Fruit fly (Drosophila melanogaster): Measurements from ENCODE around the gene Arl2.

Gene Arl2

dm6 chr3R:8340675-8341275, at the start of gene Arl2, which contains the start of gene COX7A:
Arl2 (plus strand) TSS chr3R:8341100.
COX7A (minus strand) TSS chr3R:8341043.
- TF ChIP-seq Taf1 (GFP tag; IDR thresholded peaks at IDR 0.05) (no peak), NFAT (GFP tag; IDR thresholded peaks at IDR 0.05) (no peak), Ets97D (GFP tag; optimal IDR thresholded peaks at IDR 0.05) (peak; percentile 60), tna (GFP tag; IDR thresholded peaks at IDR 0.05; ENCODE audit: partially characterized antibody) (peak; percentile 91), HLH54F (GFP tag; optimal IDR thresholded peaks at IDR 0.05) (no peak), CG2120 (GFP tag; optimal IDR thresholded peaks at IDR 0.05) (peak; percentile 11), Atf6 (GFP tag; IDR thresholded peaks at IDR 0.05) (0 out of 2 replicates have a peak, but pooled peaks have one; percentile 23), CG2116 (GFP tag; optimal IDR thresholded peaks at IDR 0.05) (peak; percentile 65), CG15514 (GFP tag; optimal IDR thresholded peaks at IDR 0.05) (peak; percentile 47), CG2129 (GFP tag; IDR thresholded peaks at IDR 0.05; ENCODE audit: partially characterized antibody) (peak; percentile 94), stwl (tag; optimal IDR thresholded peaks at IDR 0.05) (peak; percentile 61), CG32532 (GFP tag; IDR thresholded peaks at IDR 0.05) (peak; percentile 47; the same call in 1 of the 2 replicates), CG1024 (GFP tag; IDR thresholded peaks at IDR 0.05) (no peak), Scr (GFP tag; IDR thresholded peaks at IDR 0.05; ENCODE audit: partially characterized antibody) (peak; percentile 93), hbn (GFP tag; IDR thresholded peaks at IDR 0.05; ENCODE audit: partially characterized antibody) (peak; percentile 95), vvl (GFP tag; IDR thresholded peaks at IDR 0.05) (0 out of 2 replicates have a peak, but pooled peaks have one; percentile 39), Sry-δ (GFP tag; optimal IDR thresholded peaks at IDR 0.05) (peak; percentile 78), trem (tag; optimal IDR thresholded peaks at IDR 0.05) (peak; percentile 75), CG4617 (GFP tag; optimal IDR thresholded peaks at IDR 0.05; ENCODE audit: borderline replicate concordance) (peak; percentile 88), jigr1 (GFP tag; IDR thresholded peaks at IDR 0.05) (peak; percentile 27; the same call in 1 of the 3 replicates), rib (GFP tag; IDR thresholded peaks at IDR 0.05) (peak; percentile 17; the same call in 1 of the 2 replicates), CG10267 (tag; optimal IDR thresholded peaks at IDR 0.05) (peak; percentile 22), corto (GFP tag; optimal IDR thresholded peaks at IDR 0.05) (no peak), E2f1 (GFP tag; IDR thresholded peaks at IDR 0.05) (0 out of 2 replicates have a peak, but pooled peaks have one; percentile 17), CG1603 (tag; optimal IDR thresholded peaks at IDR 0.05) (peak; percentile 56), vnd (GFP tag; IDR thresholded peaks at IDR 0.05; ENCODE audit: partially characterized antibody) (peak; percentile 92), CG6791 (GFP tag; IDR thresholded peaks at IDR 0.05; ENCODE audit: partially characterized antibody) (peak; percentile 94), mld (GFP tag; IDR thresholded peaks at IDR 0.05; ENCODE audit: partially characterized antibody) (peak; percentile 93), hkb (optimal IDR thresholded peaks at IDR 0.05) (no peak), hkb (GFP tag; IDR thresholded peaks at IDR 0.05) (no peak), CG42726 (GFP tag; IDR thresholded peaks at IDR 0.05; ENCODE audit: partially characterized antibody) (peak; percentile 87; the same call in 1 of the 2 replicates), HmgZ (tag; optimal IDR thresholded peaks at IDR 0.05) (peak; percentile 65), Dfd (GFP tag; optimal IDR thresholded peaks at IDR 0.05) (no peak), insv (GFP tag; optimal IDR thresholded peaks at IDR 0.05) (peak in 1 of 2 experiments; percentile 1), CG30020 (tag; optimal IDR thresholded peaks at IDR 0.05) (peak; percentile 42), phol (tag; optimal IDR thresholded peaks at IDR 0.05) (peak; percentile 27), Doc3 (GFP tag; IDR thresholded peaks at IDR 0.05; ENCODE audit: partially characterized antibody) (peak; percentile 87), Meics (GFP tag; optimal IDR thresholded peaks at IDR 0.05) (peak; percentile 9), MBD-R2 (GFP tag; IDR thresholded peaks at IDR 0.05) (peak; percentile 90), Trl (optimal IDR thresholded peaks at IDR 0.05) (no peak), Trl (GFP tag; optimal IDR thresholded peaks at IDR 0.05) (no peak), tx (GFP tag; optimal IDR thresholded peaks at IDR 0.05) (peak; percentile 31), br (optimal IDR thresholded peaks at IDR 0.05) (no peak), so (GFP tag; IDR thresholded peaks at IDR 0.05) (no peak), Fer1 (GFP tag; optimal IDR thresholded peaks at IDR 0.05) (peak; percentile 16), nerfin-1 (tag; optimal IDR thresholded peaks at IDR 0.05) (peak; percentile 14), CG6683 (GFP tag; optimal IDR thresholded peaks at IDR 0.05) (no peak), Med (GFP tag) (peak; percentile 81), Neu2 (GFP tag; optimal IDR thresholded peaks at IDR 0.05; ENCODE audit: borderline replicate concordance) (no peak)

Data from whole organism, embryonic.